Fruit fly (Drosophila melanogaster) whole organism, embryonic: ENCODE measurements around the gene RpS3.

Source experiments
- CG1024 ChIP-seq: fragments of 200-800 bp; sonication (Bioruptor generic); IDR thresholded peaks from 2 replicates; pipeline ENCODE4 v1.3.6; 2022; ENCODE audit warnings: missing biosample characterization, missing genetic modification characterization
- CG10321 ChIP-seq: fragments of 200-800 bp; sonication (Bioruptor generic); IDR thresholded peaks from 2 replicates; pipeline ENCODE4 v1.3.6; 2022; ENCODE audit warnings: missing biosample characterization, missing genetic modification characterization
- CG11456 ChIP-seq: fragments of 200-800 bp; sonication (Bioruptor generic); IDR thresholded peaks from 3 replicates; pipeline ENCODE4 v1.3.6; 2022; ENCODE audit warnings: missing biosample characterization, missing genetic modification characterization
- CG12071 ChIP-seq: fragments of 200-800 bp; sonication (Bioruptor generic); optimal IDR thresholded peaks from 3 replicates; lab custom pipeline; 2018; ENCODE audit warnings: missing biosample characterization, mild to moderate bottlenecking, missing genetic modification characterization
- CG12219 ChIP-seq: fragments of 200-800 bp; sonication (Bioruptor generic); optimal IDR thresholded peaks from 3 replicates; lab custom pipeline; 2018; ENCODE audit warnings: missing biosample characterization, mild to moderate bottlenecking, missing genetic modification characterization
- CG12659 ChIP-seq: fragments of 200-800 bp; sonication (Bioruptor generic); optimal IDR thresholded peaks from 3 replicates; lab custom pipeline; 2017; ENCODE audit warnings: mild to moderate bottlenecking, missing biosample characterization, missing genetic modification reagents, missing genetic modification characterization
- CG13424 ChIP-seq: fragments of 200-800 bp; sonication (Bioruptor generic); optimal IDR thresholded peaks from 2 replicates; lab custom pipeline; 2019; ENCODE audit warnings: missing biosample characterization, mild to moderate bottlenecking, missing genetic modification characterization, moderate library complexity
- CG15601 ChIP-seq: fragments of 200-800 bp; sonication (Bioruptor generic); optimal IDR thresholded peaks from 3 replicates; lab custom pipeline; 2019; ENCODE audit warnings: missing biosample characterization, mild to moderate bottlenecking, missing genetic modification characterization, moderate library complexity
- CG1602 ChIP-seq: fragments of 200-800 bp; sonication (Bioruptor generic); optimal IDR thresholded peaks from 3 replicates; lab custom pipeline; 2016; ENCODE audit warnings: missing biosample characterization, missing genetic modification characterization
- CG18262 ChIP-seq: fragments of 200-800 bp; optimal IDR thresholded peaks from 3 replicates; lab custom pipeline; 2019; ENCODE audit warnings: missing biosample characterization, mild to moderate bottlenecking, missing genetic modification characterization, moderate library complexity
- CG18476 ChIP-seq: fragments of 200-800 bp; sonication (Bioruptor generic); optimal IDR thresholded peaks from 2 replicates; lab custom pipeline; 2016; ENCODE audit warnings: missing biosample characterization, mild to moderate bottlenecking, missing genetic modification characterization
- CG3065 ChIP-seq: fragments of 200-800 bp; sonication (Bioruptor generic); optimal IDR thresholded peaks from 2 replicates; lab custom pipeline; 2016; ENCODE audit warnings: missing biosample characterization, missing genetic modification characterization
- CG3847 ChIP-seq: fragments of 200-800 bp; sonication (Bioruptor generic); IDR thresholded peaks from 2 replicates; pipeline ENCODE4 v1.3.6; 2022; ENCODE audit warnings: missing biosample characterization, missing genetic modification characterization
- CG4617 ChIP-seq: fragments of 200-800 bp; sonication (Bioruptor generic); optimal IDR thresholded peaks from 3 replicates; lab custom pipeline; 2016; ENCODE audit warnings: missing biosample characterization, missing genetic modification characterization, borderline replicate concordance
- CG6254 ChIP-seq: fragments of 200-800 bp; sonication (Bioruptor generic); optimal IDR thresholded peaks from 3 replicates; lab custom pipeline; 2017; ENCODE audit warnings: mild to moderate bottlenecking, missing biosample characterization, missing genetic modification reagents, missing genetic modification characterization
- CG6791 ChIP-seq: fragments of 200-800 bp; sonication (Bioruptor generic); IDR thresholded peaks from 3 replicates; pipeline ENCODE4 v1.3.6; 2022; ENCODE audit warnings: missing biosample characterization, missing genetic modification characterization; ENCODE audit not compliant: partially characterized antibody
- CG7556 ChIP-seq: fragments of 200-800 bp; sonication (Bioruptor generic); optimal IDR thresholded peaks from 2 replicates; lab custom pipeline; 2017; ENCODE audit warnings: missing biosample characterization, mild to moderate bottlenecking, missing genetic modification characterization
- CG7745 ChIP-seq: fragments of 200-800 bp; sonication (Bioruptor generic); optimal IDR thresholded peaks from 2 replicates; lab custom pipeline; 2018; ENCODE audit warnings: missing biosample characterization, mild to moderate bottlenecking, missing genetic modification characterization, moderate library complexity
- CG7928 ChIP-seq: fragments of 200-800 bp; sonication (Bioruptor generic); optimal IDR thresholded peaks from 2 replicates; lab custom pipeline; 2017; ENCODE audit warnings: missing biosample characterization, mild to moderate bottlenecking, missing genetic modification characterization
- CG7963 ChIP-seq: fragments of 200-800 bp; sonication (Bioruptor generic); IDR thresholded peaks from 3 replicates; pipeline ENCODE4 v1.3.6; 2022; ENCODE audit warnings: missing biosample characterization, missing genetic modification characterization; ENCODE audit not compliant: partially characterized antibody
- CG8388 ChIP-seq: fragments of 200-800 bp; sonication (Bioruptor generic); optimal IDR thresholded peaks from 2 replicates; lab custom pipeline; 2019; ENCODE audit warnings: missing biosample characterization, mild to moderate bottlenecking, missing genetic modification characterization, moderate library complexity
- CTCF ChIP-seq: fragments of 200-800 bp; sonication (Bioruptor generic); optimal IDR thresholded peaks from 2 replicates; lab custom pipeline; 2017; ENCODE audit warnings: missing biosample characterization, mild to moderate bottlenecking, missing genetic modification characterization, moderate library complexity
- CkIIα-i1 ChIP-seq: fragments of 200-800 bp; sonication (Bioruptor generic); IDR thresholded peaks from 2 replicates; pipeline ENCODE4 v1.3.6; 2022; ENCODE audit warnings: missing biosample characterization, missing genetic modification characterization
- D19A ChIP-seq: fragments of 200-800 bp; optimal IDR thresholded peaks from 3 replicates; lab custom pipeline; 2019; ENCODE audit warnings: missing biosample characterization, mild to moderate bottlenecking, missing genetic modification characterization, moderate library complexity
- HLH3B ChIP-seq: fragments of 200-800 bp; sonication (Bioruptor generic); IDR thresholded peaks from 2 replicates; pipeline ENCODE4 v1.3.6; 2022; ENCODE audit warnings: missing biosample characterization, missing genetic modification characterization
- Hand ChIP-seq: fragments of 200-800 bp; sonication (Bioruptor generic); optimal IDR thresholded peaks from 2 replicates; lab custom pipeline; 2017; ENCODE audit warnings: mild to moderate bottlenecking, missing biosample characterization, missing genetic modification reagents, missing genetic modification characterization
- Hr3 ChIP-seq: fragments of 200-800 bp; sonication (Bioruptor generic); optimal IDR thresholded peaks from 3 replicates; lab custom pipeline; 2016; ENCODE audit warnings: missing biosample characterization, missing genetic modification characterization
- Oaz ChIP-seq: fragments of 200-800 bp; sonication (Bioruptor generic); IDR thresholded peaks from 2 replicates; pipeline ENCODE4 v1.3.6; 2022; ENCODE audit warnings: missing biosample characterization, missing genetic modification characterization
- Scr ChIP-seq: fragments of 200-800 bp; sonication (Bioruptor generic); IDR thresholded peaks from 2 replicates; pipeline ENCODE4 v1.3.6; 2022; ENCODE audit warnings: missing biosample characterization, missing genetic modification characterization; ENCODE audit not compliant: partially characterized antibody
- Usf ChIP-seq: fragments of 200-800 bp; sonication (Bioruptor generic); optimal IDR thresholded peaks from 2 replicates; lab custom pipeline; 2017; ENCODE audit warnings: missing genotype, missing biosample characterization, missing genetic modification characterization
- bab2 ChIP-seq: fragments of 200-800 bp; sonication (Bioruptor generic); optimal IDR thresholded peaks from 2 replicates; lab custom pipeline; 2016; ENCODE audit warnings: missing biosample characterization, missing genetic modification characterization
- bcd ChIP-seq: fragments of 200-800 bp; sonication (Bioruptor generic); optimal IDR thresholded peaks from 2 replicates; lab custom pipeline; 2017; ENCODE audit warnings: missing biosample characterization, mild to moderate bottlenecking, missing genetic modification characterization
- cato ChIP-seq: fragments of 200-800 bp; sonication (Bioruptor generic); optimal IDR thresholded peaks from 2 replicates; lab custom pipeline; 2016; ENCODE audit warnings: missing biosample characterization, missing genetic modification characterization, borderline replicate concordance
- cg ChIP-seq: fragments of 200-800 bp; sonication (Bioruptor generic); optimal IDR thresholded peaks from 3 replicates; lab custom pipeline; 2019; ENCODE audit warnings: missing biosample characterization, mild to moderate bottlenecking, missing genetic modification characterization, moderate library complexity
- crc ChIP-seq: fragments of 200-800 bp; sonication (Bioruptor generic); optimal IDR thresholded peaks from 2 replicates; lab custom pipeline; 2016; ENCODE audit warnings: missing biosample characterization, missing genetic modification characterization
- grn ChIP-seq: fragments of 200-800 bp; sonication (Bioruptor generic); optimal IDR thresholded peaks from 3 replicates; lab custom pipeline; 2017; ENCODE audit warnings: missing biosample characterization, missing genetic modification characterization
- gro ChIP-seq: fragments of 200-800 bp; sonication (Bioruptor generic); optimal IDR thresholded peaks from 2 replicates; lab custom pipeline; 2016; ENCODE audit warnings: missing biosample characterization, missing genetic modification characterization
- hbn ChIP-seq: fragments of 200-800 bp; sonication (Bioruptor generic); IDR thresholded peaks from 2 replicates; pipeline ENCODE4 v1.3.6; 2022; ENCODE audit warnings: missing biosample characterization, missing genetic modification characterization; ENCODE audit not compliant: partially characterized antibody
- insv ChIP-seq, 2 experiments: fragments of 200-800 bp; sonication (Bioruptor generic); optimal IDR thresholded peaks; 3 replicates each; lab custom pipeline; 2016 to 2018; ENCODE audit warnings: missing biosample characterization in 2 of 2, missing genetic modification characterization in 2 of 2
- klu ChIP-seq: fragments of 200-800 bp; sonication (Bioruptor generic); IDR thresholded peaks from 2 replicates; pipeline ENCODE4 v1.3.6; 2022; ENCODE audit warnings: missing biosample characterization, missing genetic modification characterization
- lab ChIP-seq: fragments of 200-800 bp; sonication (Bioruptor generic); optimal IDR thresholded peaks from 3 replicates; lab custom pipeline; 2017; ENCODE audit warnings: missing biosample characterization, missing genetic modification characterization, mild to moderate bottlenecking, moderate library complexity, missing genetic modification reagents
- peb ChIP-seq: fragments of 200-800 bp; sonication (Bioruptor generic); IDR thresholded peaks from 2 replicates; pipeline ENCODE4 v1.3.6; 2022; ENCODE audit warnings: missing biosample characterization, missing genetic modification characterization
- prd ChIP-seq, 3 experiments: fragments of >200 bp in 2 of 3; fragments of 200-800 bp in 1 of 3; sonication (Bioruptor generic) in 1 of 3; optimal IDR thresholded peaks in 2 of 3; IDR thresholded peaks in 1 of 3; 2 replicates in 2 of 3; 3 replicates in 1 of 3; pipeline versions ENCODE4 v1.3.6 to Lab custom; 2017 to 2022; ENCODE audit warnings: missing biosample characterization in 1 of 3, missing genetic modification characterization in 1 of 3
- salm ChIP-seq: fragments of 200-800 bp; sonication (Bioruptor generic); optimal IDR thresholded peaks from 2 replicates; lab custom pipeline; 2018; ENCODE audit warnings: missing biosample characterization, mild to moderate bottlenecking, missing genetic modification characterization
- sug ChIP-seq: fragments of 200-800 bp; optimal IDR thresholded peaks from 2 replicates; lab custom pipeline; 2019; ENCODE audit warnings: missing biosample characterization, mild to moderate bottlenecking, missing genetic modification characterization, moderate library complexity
- tap ChIP-seq: fragments of 200-800 bp; optimal IDR thresholded peaks from 3 replicates; lab custom pipeline; 2019; ENCODE audit warnings: missing biosample characterization, mild to moderate bottlenecking, missing genetic modification characterization, moderate library complexity
- tgo ChIP-seq: fragments of 200-800 bp; sonication (Bioruptor generic); IDR thresholded peaks from 3 replicates; pipeline ENCODE4 v1.3.6; 2022; ENCODE audit warnings: missing biosample characterization, missing genetic modification characterization
- unpg ChIP-seq: fragments of 200-800 bp; sonication (Bioruptor generic); optimal IDR thresholded peaks from 3 replicates; lab custom pipeline; 2018; ENCODE audit warnings: missing biosample characterization, mild to moderate bottlenecking, missing genetic modification characterization, moderate library complexity
- usp ChIP-seq: fragments of >200 bp; optimal IDR thresholded peaks from 2 replicates; lab custom pipeline; 2017; ENCODE audit warnings: missing biosample characterization, missing genetic modification characterization
- zen2 ChIP-seq: fragments of 200-800 bp; sonication (Bioruptor generic); IDR thresholded peaks from 3 replicates; pipeline ENCODE4 v1.3.6; 2022; ENCODE audit warnings: missing biosample characterization, missing genetic modification characterization; ENCODE audit not compliant: partially characterized antibody

RpS3 gene

DNA sequence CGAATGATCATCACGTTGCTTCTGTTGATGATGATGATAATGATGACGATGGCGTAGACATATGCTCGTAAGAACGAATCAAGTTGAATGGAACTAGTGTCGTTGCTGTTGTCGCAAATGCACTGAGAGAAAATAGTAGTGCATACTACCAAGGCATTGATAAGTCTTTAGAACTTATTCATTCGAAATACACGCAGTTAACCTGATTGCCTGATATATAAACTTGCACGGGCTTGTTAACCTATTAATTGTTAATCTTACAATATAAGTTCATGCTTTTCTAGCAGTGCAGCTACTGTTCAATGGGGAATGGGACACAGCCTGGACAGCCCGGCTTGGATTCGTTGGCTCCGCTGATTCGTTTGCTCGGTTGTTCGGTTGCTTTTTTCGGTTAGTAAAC, 32.3 kb upstream of the RpS3 start (continued):
- TF ChIP-seq CG1602 (GFP tag; lab: Kevin White, UChicago) (peak; percentile 78), Oaz (GFP tag; lab: Robert Waterston, UW) (peak; percentile 60), CTCF (peak; percentile 35), bcd (peak; percentile 78), D19A (tag; lab: Kevin White, UChicago) (peak; percentile 79), cato (peak; percentile 77), sug (no peak), insv (GFP tag; optimal IDR thresholded peaks at IDR 0.05; lab: Kevin White, UChicago) (no peak), CG7928 (peak; percentile 25), usp (GFP tag; lab: Kevin White, UChicago) (no peak), CG12659 (peak; percentile 76), CG6254 (GFP tag; lab: Kevin White, UChicago) (peak; percentile 84), CG11456 (GFP tag; lab: Robert Waterston, UW) (peak; percentile 76), tap (tag; lab: Kevin White, UChicago) (peak; percentile 82), grn (GFP tag; lab: Kevin White, UChicago) (no peak), CG1024 (GFP tag; lab: Robert Waterston, UW) (peak; percentile 54; the same call in 1 of the 2 replicates), CG12071 (GFP tag; lab: Kevin White, UChicago) (peak; percentile 73), CG3847 (peak; percentile 51), cg (GFP tag; lab: Kevin White, UChicago) (no peak), HLH3B (GFP tag; lab: Robert Waterston, UW) (peak; percentile 81), CG6791 (GFP tag; lab: Robert Waterston, UW) (no peak), CG18262 (tag; lab: Kevin White, UChicago) (peak; percentile 91), tgo (GFP tag; lab: Robert Waterston, UW) (peak; percentile 77), unpg (GFP tag; lab: Kevin White, UChicago) (peak; percentile 90), lab (peak; percentile 88), bab2 (peak; percentile 82), CG10321 (peak; percentile 50; the same call in 1 of the 2 replicates), Hand (GFP tag; lab: Kevin White, UChicago) (peak; percentile 41), CG7745 (peak; percentile 48), salm (tag; lab: Kevin White, UChicago) (peak; percentile 69), zen2 (GFP tag; lab: Robert Waterston, UW) (no peak), CG13424 (tag; lab: Kevin White, UChicago) (peak; percentile 79), Hr3 (GFP tag; lab: Kevin White, UChicago) (peak; percentile 81), CG12219 (GFP tag; lab: Kevin White, UChicago) (peak; percentile 88), crc (GFP tag; lab: Kevin White, UChicago) (peak; percentile 80), klu (GFP tag; lab: Robert Waterston, UW) (peak; percentile 64), prd (optimal IDR thresholded peaks at IDR 0.05; lab: Kevin White, UChicago) (no peak), prd (GFP tag; IDR thresholded peaks at IDR 0.05; lab: Robert Waterston, UW) (peak; percentile 87), CG7963 (GFP tag; lab: Robert Waterston, UW) (no peak), CG18476 (GFP tag; lab: Kevin White, UChicago) (peak; percentile 77), CkIIα-i1 (GFP tag; lab: Robert Waterston, UW) (no peak), gro (GFP tag; lab: Kevin White, UChicago) (peak; percentile 65), CG15601 (peak; percentile 90), CG7556 (peak; percentile 83), CG8388 (GFP tag; lab: Kevin White, UChicago) (peak; percentile 86), CG4617 (GFP tag; lab: Kevin White, UChicago) (peak; percentile 63), peb (peak; percentile 63; the same call in 1 of the 2 replicates), Scr (GFP tag; lab: Robert Waterston, UW) (no peak), CG3065 (GFP tag; lab: Kevin White, UChicago) (peak; percentile 76), hbn (no peak), Usf (GFP tag; lab: Kevin White, UChicago) (peak; percentile 71)
